Worm (Caenorhabditis elegans) whole organism, midembryonic: ENCODE results near the gene F49H6.5.

Experiments
- T22C8.4 ChIP-seq: fragments of 200-800 bp; sonication (Bioruptor generic); IDR thresholded peaks from 2 replicates; pipeline ENCODE4 v1.3.6; 2022; ENCODE audit warnings: missing genetic modification characterization, missing compliant biosample characterization
- cog-1 ChIP-seq: sonication (generic microtip); optimal IDR thresholded peaks from 2 replicates; lab custom pipeline; 2016; ENCODE audit warnings: missing genetic modification characterization, missing compliant biosample characterization
- flt-1 ChIP-seq: fragments of 200-800 bp; sonication (Bioruptor generic); IDR thresholded peaks from 2 replicates; pipeline ENCODE4 v1.3.6; 2022; ENCODE audit warnings: missing genetic modification characterization, missing compliant biosample characterization
- klf-2 ChIP-seq: fragments of 200-800 bp; sonication (Bioruptor generic); conservative IDR thresholded peaks from 2 replicates; pipeline ENCODE4 v1.3.6; 2022; ENCODE audit warnings: missing genetic modification reagents, missing genetic modification characterization, missing compliant biosample characterization
- med-1 ChIP-seq: sonication (generic microtip); optimal IDR thresholded peaks from 2 replicates; lab custom pipeline; 2017; ENCODE audit warnings: missing genetic modification characterization, mild to moderate bottlenecking, missing compliant biosample characterization, antibody characterized with exemption, missing genetic modification reagents; ENCODE audit not compliant: insufficient read depth
- ref-1 ChIP-seq: fragments of 200-800 bp; sonication (Bioruptor generic); conservative IDR thresholded peaks from 2 replicates; pipeline ENCODE4 v1.3.6; 2022; ENCODE audit warnings: missing genetic modification reagents, missing genetic modification characterization, missing compliant biosample characterization
- tab-1 ChIP-seq: fragments of 200-800 bp; sonication (Bioruptor generic); IDR thresholded peaks from 2 replicates; pipeline ENCODE4 v1.3.6; 2022; ENCODE audit warnings: missing genetic modification characterization, missing compliant biosample characterization
- ztf-23 ChIP-seq: fragments of 200-800 bp; sonication (Bioruptor generic); IDR thresholded peaks from 2 replicates; pipeline ENCODE4 v1.3.6; 2022; ENCODE audit warnings: missing genetic modification reagents, missing genetic modification characterization, missing compliant biosample characterization
- ztf-29 ChIP-seq: fragments of 200-800 bp; sonication (Bioruptor generic); IDR thresholded peaks from 2 replicates; pipeline ENCODE4 v1.3.6; 2022; ENCODE audit warnings: missing genetic modification reagents, missing genetic modification characterization, missing compliant biosample characterization

F49H6.5 gene

DNA sequence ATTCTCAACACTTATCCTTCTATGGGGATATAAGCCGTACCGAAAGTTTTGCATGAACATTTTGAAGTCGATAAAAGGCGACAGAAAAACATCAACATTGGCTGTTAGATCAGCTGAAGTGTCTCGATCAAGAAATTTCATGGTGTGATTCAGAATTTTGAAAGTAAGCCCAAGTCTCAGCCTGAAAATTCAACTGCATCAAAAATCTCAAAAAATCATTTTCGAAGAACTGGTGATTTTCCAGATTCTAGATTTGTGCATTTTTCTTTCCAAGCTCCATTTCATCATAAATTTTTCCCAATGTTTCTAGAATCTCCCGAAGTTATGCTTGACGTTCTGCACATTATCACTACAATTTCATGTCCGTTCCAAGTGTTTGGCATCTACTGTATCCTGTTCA lies 41.6 kb downstream of the F49H6.5 start, which contains the start of gene srh-255:
Gene srh-255 (plus strand): TSS at position 301 of the 400 bp plus-strand sequence.
- no peak for TF ChIP-seq tab-1
- TF ChIP-seq ztf-23: no peak
- no peak for TF ChIP-seq klf-2
- no peak for TF ChIP-seq T22C8.4 (GFP tag; lab: Robert Waterston, UW)
- TF ChIP-seq ztf-29 (GFP tag; lab: Robert Waterston, UW): no peak
- no peak for TF ChIP-seq cog-1 (tag; lab: Kevin White, UChicago)
- TF ChIP-seq med-1: no peak
- no peak for TF ChIP-seq ref-1 (GFP tag; lab: Robert Waterston, UW)
- TF ChIP-seq flt-1 (GFP tag; lab: Robert Waterston, UW): no peak

DNA sequence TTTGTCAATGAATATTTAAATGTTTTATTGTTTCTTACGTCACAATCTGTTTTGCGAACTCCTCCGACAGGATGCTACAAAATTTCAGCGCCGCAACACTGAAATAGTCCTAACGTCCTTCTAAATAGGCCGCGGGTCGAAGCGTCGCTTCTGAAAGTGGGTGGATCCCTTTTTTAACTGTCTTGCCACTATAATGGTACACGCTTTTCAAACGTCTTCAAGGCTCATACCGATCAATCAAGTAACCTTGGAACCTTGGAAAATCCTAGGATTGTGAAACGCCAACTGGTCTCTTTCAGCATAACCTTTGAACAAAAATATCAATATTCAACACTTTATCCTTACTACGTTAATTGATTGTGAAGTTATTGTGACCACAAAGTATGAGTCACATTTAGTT lies 43.6 kb downstream of the F49H6.5 start:
- TF ChIP-seq ztf-29 (GFP tag; lab: Robert Waterston, UW): no peak

DNA sequence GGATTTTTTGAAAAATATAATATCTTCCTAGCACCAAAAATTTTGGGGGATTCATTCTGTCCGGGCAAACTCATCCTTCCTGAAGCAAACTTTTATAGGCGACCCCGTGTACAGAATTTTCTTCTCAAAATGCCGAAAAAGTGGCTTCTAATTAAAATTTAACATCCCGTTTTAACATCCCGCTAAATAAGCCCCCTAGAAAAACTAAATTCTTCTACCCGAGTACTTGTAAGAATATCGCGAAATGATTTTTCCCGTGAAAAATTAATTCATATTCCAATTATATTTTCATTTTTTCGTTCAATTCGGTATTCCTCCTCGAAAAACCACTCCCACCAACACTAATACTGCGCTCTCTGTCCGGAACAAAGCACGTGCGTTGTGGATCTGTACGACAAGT lies 45.8 kb downstream of the F49H6.5 start, which contains the start of gene T05E12.8:
Gene T05E12.8 (plus strand): TSS at position 301 of the 400 bp plus-strand sequence.
- no peak for TF ChIP-seq ztf-23
- no peak for TF ChIP-seq ref-1 (GFP tag; lab: Robert Waterston, UW)
- TF ChIP-seq T22C8.4 (GFP tag; lab: Robert Waterston, UW): no peak
- TF ChIP-seq ztf-29 (GFP tag; lab: Robert Waterston, UW): no peak
- no peak for TF ChIP-seq klf-2
- no peak for TF ChIP-seq flt-1 (GFP tag; lab: Robert Waterston, UW)
- no peak for TF ChIP-seq cog-1 (tag; lab: Kevin White, UChicago)
- TF ChIP-seq med-1: no peak
- TF ChIP-seq tab-1: no peak

DNA sequence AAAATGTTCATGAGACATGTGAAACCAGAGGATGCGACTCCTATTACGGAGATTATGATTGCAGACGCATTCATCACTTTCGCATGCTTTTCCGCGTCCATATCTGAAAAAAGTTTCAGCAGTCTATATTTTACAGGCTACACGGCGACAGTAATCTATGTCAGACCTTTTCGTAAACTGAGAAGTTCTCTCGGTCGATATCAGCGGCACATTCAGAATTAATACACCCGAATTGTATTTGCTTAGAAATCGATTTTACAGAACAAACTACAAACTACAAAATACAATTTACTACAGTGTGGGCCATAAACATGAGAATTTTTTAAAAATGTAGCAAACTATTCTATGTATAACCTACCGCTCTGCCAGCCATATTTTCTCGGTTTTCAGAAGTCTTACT lies 48.5 kb downstream of the F49H6.5 start, which contains the start of gene srbc-14:
Gene srbc-14 (minus strand): TSS at position 101 of the 400 bp plus-strand sequence.
- TF ChIP-seq T22C8.4 (GFP tag; lab: Robert Waterston, UW): no peak
- TF ChIP-seq klf-2: no peak
- TF ChIP-seq tab-1: no peak
- TF ChIP-seq flt-1 (GFP tag; lab: Robert Waterston, UW): no peak
- TF ChIP-seq med-1: no peak
- no peak for TF ChIP-seq ztf-23
- TF ChIP-seq ref-1 (GFP tag; lab: Robert Waterston, UW): no peak
- no peak for TF ChIP-seq cog-1 (tag; lab: Kevin White, UChicago)
- TF ChIP-seq ztf-29 (GFP tag; lab: Robert Waterston, UW): no peak
